Fruit fly (Drosophila melanogaster): Measurements from ENCODE around the gene Nup37.

DNA sequence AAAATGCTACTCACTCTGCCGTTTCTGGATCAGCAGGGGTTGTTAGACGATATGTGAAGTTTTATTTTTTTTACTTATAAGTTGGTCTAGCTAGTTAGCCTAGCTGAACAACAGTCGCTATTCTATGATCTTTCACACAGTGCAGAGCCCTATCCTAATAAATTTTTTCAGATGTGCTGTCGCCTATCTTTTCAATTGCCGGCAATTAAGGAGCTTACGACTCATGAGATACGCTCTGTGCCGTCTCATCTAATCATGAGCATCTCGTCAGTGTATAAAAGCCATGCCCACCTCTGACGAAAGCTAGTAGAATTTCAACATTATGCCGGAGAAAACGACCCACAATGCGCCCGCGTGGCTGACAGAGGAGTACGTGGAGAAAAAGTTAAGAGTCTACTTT, 22.5 kb downstream of the Nup37 start, which contains the start of the genes CG11889 and CG11891:
- no peak for TF ChIP-seq bab1 (GFP tag; optimal IDR thresholded peaks at IDR 0.05)
- TF ChIP-seq Clk (GFP tag; optimal IDR thresholded peaks at IDR 0.05), result no peak
- no peak for TF ChIP-seq CG12768 (GFP tag; optimal IDR thresholded peaks at IDR 0.05)
- TF ChIP-seq CG11617 (GFP tag; optimal IDR thresholded peaks at IDR 0.05), result no peak
- TF ChIP-seq CG1620 (GFP tag; optimal IDR thresholded peaks at IDR 0.05), result no peak
- no peak for TF ChIP-seq ovo (GFP tag; optimal IDR thresholded peaks at IDR 0.05)
- no peak for TF ChIP-seq Hr96 (GFP tag; optimal IDR thresholded peaks at IDR 0.05)
- no peak for TF ChIP-seq Mnt (GFP tag; optimal IDR thresholded peaks at IDR 0.05)
